Worm (Caenorhabditis elegans) whole organism, mixed stage, embryonic: Measurements from ENCODE around the gene Y57G11C.1131.

Experiments used
- cnd-1 ChIP-seq: fragments of 200-800 bp; sonication (Bioruptor generic); optimal IDR thresholded peaks from 2 replicates; lab custom pipeline; 2018; ENCODE audit warnings: mild to moderate bottlenecking, missing genetic modification characterization, missing compliant biosample characterization
- elt-1 ChIP-seq: sonication (generic microtip); optimal IDR thresholded peaks from 2 replicates; lab custom pipeline; 2017; ENCODE audit warnings: missing genetic modification characterization, mild to moderate bottlenecking, missing compliant biosample characterization, antibody characterized with exemption, moderate library complexity, borderline replicate concordance; ENCODE audit not compliant: insufficient read depth
- elt-3 ChIP-seq: fragments of 150-350 bp; optimal IDR thresholded peaks from 2 replicates; lab custom pipeline; 2014; ENCODE audit warnings: missing biosample characterization, missing genetic modification characterization
- lin-13 ChIP-seq: fragments of 150-350 bp; optimal IDR thresholded peaks from 2 replicates; lab custom pipeline; 2014; ENCODE audit warnings: missing biosample characterization, missing genetic modification characterization
- mab-5 ChIP-seq: fragments of 150-350 bp; optimal IDR thresholded peaks from 2 replicates; lab custom pipeline; 2014; ENCODE audit warnings: missing biosample characterization, missing genetic modification characterization
- mep-1 ChIP-seq: fragments of 150-350 bp; optimal IDR thresholded peaks from 2 replicates; lab custom pipeline; 2017; ENCODE audit warnings: missing biosample characterization, missing genetic modification reagents, missing genetic modification characterization, inconsistent platforms
- nhr-12 ChIP-seq: fragments of 150-350 bp; optimal IDR thresholded peaks from 2 replicates; lab custom pipeline; 2014; ENCODE audit warnings: missing biosample characterization, missing genetic modification characterization
- pha-4 ChIP-seq: fragments of 150-350 bp; optimal IDR thresholded peaks from 2 replicates; lab custom pipeline; 2018; ENCODE audit warnings: missing biosample characterization, missing genetic modification reagents, missing genetic modification characterization
- sem-2 ChIP-seq: fragments of 200-800 bp; sonication (Bioruptor generic); optimal IDR thresholded peaks from 2 replicates; lab custom pipeline; 2018; ENCODE audit warnings: mild to moderate bottlenecking, missing genetic modification characterization, missing compliant biosample characterization
- snpc-4 ChIP-seq: fragments of 150-350 bp; optimal IDR thresholded peaks from 2 replicates; lab custom pipeline; 2014; ENCODE audit warnings: missing biosample characterization, missing genetic modification characterization
- unc-62 ChIP-seq: fragments of 150-350 bp; optimal IDR thresholded peaks from 2 replicates; lab custom pipeline; 2014; ENCODE audit warnings: missing biosample characterization, missing genetic modification reagents, missing genetic modification characterization
- ztf-11 ChIP-seq: fragments of 150-350 bp; optimal IDR thresholded peaks from 2 replicates; lab custom pipeline; 2014; ENCODE audit warnings: missing biosample characterization, missing genetic modification characterization

ce11 chrIV:14944234-14944633 lies 11.5 kb downstream of the Y57G11C.1131 start, which contains the start of gene Y57G11C.48:
- no peak for TF ChIP-seq mep-1 (tag; lab: Kevin White, UChicago)
- TF ChIP-seq unc-62, result no peak
- no peak for TF ChIP-seq elt-1 (tag; lab: Kevin White, UChicago)
- TF ChIP-seq sem-2 (GFP tag; lab: Kevin White, UChicago), result no peak
- no peak for TF ChIP-seq snpc-4 (tag; lab: Kevin White, UChicago)
- no peak for TF ChIP-seq elt-3 (tag; lab: Kevin White, UChicago)
- TF ChIP-seq mab-5 (tag; lab: Kevin White, UChicago), result no peak
- no peak for TF ChIP-seq lin-13 (tag; lab: Kevin White, UChicago)
- TF ChIP-seq pha-4 (tag; lab: Kevin White, UChicago), result no peak
- TF ChIP-seq nhr-12 (tag; lab: Kevin White, UChicago), result no peak
- TF ChIP-seq cnd-1 (tag; lab: Kevin White, UChicago), result no peak
- no peak for TF ChIP-seq ztf-11 (tag; lab: Kevin White, UChicago)
